Fruit fly (Drosophila melanogaster) whole organism, embryonic: ENCODE data around the gene morgue.

ENCODE experiments used
- CG10979 ChIP-seq: fragments of 200-800 bp; sonication (Bioruptor generic); optimal IDR thresholded peaks from 2 replicates; lab custom pipeline; 2018; ENCODE audit warnings: missing biosample characterization, mild to moderate bottlenecking, missing genetic modification characterization, moderate library complexity
- CG7786 ChIP-seq: fragments of 200-800 bp; sonication (Bioruptor generic); optimal IDR thresholded peaks from 2 replicates; lab custom pipeline; 2016; ENCODE audit warnings: missing biosample characterization, missing genetic modification characterization
- Lhr ChIP-seq: fragments of 200-800 bp; sonication (Bioruptor generic); optimal IDR thresholded peaks from 3 replicates; lab custom pipeline; 2017; ENCODE audit warnings: mild to moderate bottlenecking, missing biosample characterization, missing genetic modification reagents, missing genetic modification characterization
- Med ChIP-seq: fragments of 200-800 bp; sonication (Bioruptor generic); peaks from one replicate; lab custom pipeline; 2016; ENCODE audit warnings: missing biosample characterization, missing genetic modification characterization, mild to moderate bottlenecking, inconsistent platforms, moderate library complexity
- dan ChIP-seq: fragments of 200-800 bp; sonication (Bioruptor generic); IDR thresholded peaks from 2 replicates; pipeline ENCODE4 v1.3.6; 2022; ENCODE audit warnings: missing biosample characterization, missing genetic modification characterization
- zfh1 ChIP-seq: fragments of 200-800 bp; sonication (Bioruptor generic); IDR thresholded peaks from 3 replicates; pipeline ENCODE4 v1.3.6; 2022; ENCODE audit warnings: missing biosample characterization, missing genetic modification characterization

DNA sequence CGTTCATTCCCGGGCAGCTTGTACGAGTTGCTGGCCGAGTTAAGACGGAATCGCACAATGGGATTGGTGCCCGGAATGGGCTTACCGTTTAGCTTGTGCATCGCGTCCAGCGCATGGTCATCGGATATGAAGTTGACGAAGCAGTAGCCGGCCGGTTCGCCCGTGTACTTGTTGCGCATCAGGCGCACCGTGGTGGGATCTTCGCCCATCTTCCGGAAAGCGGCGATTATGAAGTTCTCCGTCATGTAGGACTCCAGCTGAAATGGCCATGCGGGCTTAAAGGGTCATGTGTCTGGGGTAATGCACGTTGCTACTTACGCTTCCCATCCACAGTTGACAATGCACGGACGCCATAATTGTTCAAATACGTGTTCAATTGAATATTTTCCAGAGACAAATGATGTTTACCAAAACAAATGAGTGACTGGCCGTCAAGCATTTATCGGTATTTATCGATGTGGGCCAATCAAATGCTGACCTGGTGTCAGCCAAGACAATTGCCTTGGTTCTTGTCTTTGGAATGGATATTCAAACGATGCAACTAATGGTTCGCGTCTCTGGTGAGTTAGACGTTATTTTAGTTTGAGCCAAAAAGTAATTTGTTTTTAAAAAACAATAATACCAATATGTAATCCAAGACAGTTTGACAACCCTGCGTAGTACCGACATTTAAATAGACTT is 9.7 kb upstream of the morgue start, which contains the start of the genes Secp43 and ND-B8:
- TF ChIP-seq dan (GFP tag; lab: Robert Waterston, UW) = no peak
- no peak for TF ChIP-seq zfh1 (GFP tag; lab: Robert Waterston, UW)
- TF ChIP-seq Lhr (GFP tag; lab: Kevin White, UChicago) = peak; percentile 70
- peak; percentile 81 for TF ChIP-seq Med (GFP tag; lab: Kevin White, UChicago)
- no peak for TF ChIP-seq CG10979 (tag; lab: Kevin White, UChicago)
- TF ChIP-seq CG7786 (GFP tag; lab: Kevin White, UChicago) = no peak
